Fruit fly (Drosophila melanogaster): ENCODE data around the gene yellow-f.

DNA sequence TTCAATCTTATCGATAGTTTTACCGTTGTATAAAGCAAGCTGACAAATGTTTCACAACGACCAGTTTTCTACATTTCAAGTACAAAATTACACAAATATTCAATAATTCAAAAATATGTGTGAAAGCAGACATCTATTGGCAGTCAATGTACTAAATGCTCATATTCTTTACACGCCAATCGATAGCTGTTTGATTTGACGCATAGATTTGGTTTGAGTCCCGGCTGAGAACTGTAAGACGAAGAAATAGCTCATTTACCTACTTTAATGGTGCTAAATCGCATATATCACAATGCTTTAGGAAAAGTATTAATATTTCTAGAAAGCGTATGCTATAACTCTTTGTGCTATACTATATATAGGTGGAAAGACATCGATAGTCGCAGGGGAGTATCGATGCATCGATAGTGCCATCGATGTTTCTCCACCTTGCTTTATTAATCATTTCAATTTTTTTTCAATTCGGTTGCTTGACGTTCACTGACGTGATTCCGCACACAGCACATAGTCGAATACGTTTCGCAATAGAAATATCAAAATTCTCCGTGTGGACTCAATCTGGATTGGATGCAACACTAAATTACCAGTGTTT, 12.3 kb downstream of the yellow-f start, which contains the start of gene Paip2:
- TF ChIP-seq Dll (optimal IDR thresholded peaks at IDR 0.05) (no peak), CG8478 (optimal IDR thresholded peaks at IDR 0.05) (no peak), psq (optimal IDR thresholded peaks at IDR 0.05) (no peak), usp (GFP tag; optimal IDR thresholded peaks at IDR 0.05) (no peak), pan (optimal IDR thresholded peaks at IDR 0.05) (no peak), EcR (GFP tag; optimal IDR thresholded peaks at IDR 0.05) (no peak)

Measured in whole organism.